Fruit fly (Drosophila melanogaster): Measurements from ENCODE around the gene Dred.

The Dred gene

DNA sequence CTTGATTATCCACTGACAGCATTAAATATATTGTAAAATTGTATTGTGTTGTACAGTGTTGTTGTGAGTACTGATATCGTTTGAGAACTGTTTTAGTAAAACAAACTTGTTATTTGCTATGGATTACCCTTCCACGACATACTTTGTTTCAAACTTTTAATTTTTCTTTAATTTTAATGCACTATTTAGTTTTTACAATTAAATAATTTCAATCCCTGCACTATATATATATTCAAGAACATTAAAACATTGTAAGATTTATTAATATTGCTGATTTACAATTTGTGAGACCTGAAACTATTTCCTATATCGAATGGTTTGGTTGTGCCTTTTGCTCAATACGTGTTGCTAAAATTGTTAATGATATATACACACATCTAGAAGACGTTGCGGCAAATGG, at the start of gene Dred, which contains the start of gene CG46434:
Gene Dred (minus strand): TSS at position 101 of the 400 bp plus-strand sequence.
Gene CG46434 (minus strand): TSS at position 101 of the 400 bp plus-strand sequence.
- no peak for TF ChIP-seq noc (tag; optimal IDR thresholded peaks at IDR 0.05)

DNA sequence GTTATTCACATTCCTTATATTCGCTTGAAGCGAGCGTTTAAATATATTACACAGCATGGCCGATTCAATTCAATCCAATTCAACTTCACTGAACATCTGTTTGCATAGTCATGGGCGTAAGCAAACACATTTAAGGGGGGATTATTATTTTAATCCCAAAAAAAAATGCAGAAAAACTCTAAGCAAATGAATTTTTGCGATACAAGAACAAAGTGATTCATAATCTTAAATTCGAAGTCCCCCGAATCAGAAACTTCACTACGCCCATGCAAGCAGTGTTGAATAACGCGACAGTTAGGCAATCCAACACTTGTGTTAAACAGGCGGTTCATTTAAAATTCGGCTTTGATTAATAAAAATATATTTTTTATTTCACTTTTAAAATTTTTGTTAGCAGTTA, 46.4 kb upstream of the Dred start, which contains the start of gene CG14100:
Gene CG14100 (minus strand): TSS at position 103 of the 400 bp plus-strand sequence.
- peak; percentile 100 for TF ChIP-seq noc (tag; optimal IDR thresholded peaks at IDR 0.05)

DNA sequence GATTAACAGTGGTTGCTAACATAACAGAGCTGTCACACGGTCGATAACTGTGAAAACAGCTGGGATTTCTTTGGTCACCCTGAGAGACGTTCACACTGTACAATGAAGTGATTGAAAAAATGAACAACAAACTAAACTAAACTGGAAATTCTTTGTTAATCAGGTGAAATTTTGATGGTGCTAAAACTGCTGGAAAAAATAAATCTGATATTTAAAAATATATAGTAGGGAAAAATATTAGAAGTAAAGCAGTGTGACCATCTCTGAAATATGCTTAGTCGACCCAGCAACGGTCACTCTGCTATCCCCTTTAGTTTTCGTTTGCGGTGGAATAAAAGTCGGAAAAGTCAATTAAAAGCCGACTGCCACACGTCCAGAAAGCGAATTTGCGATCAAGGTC, 42.0 kb upstream of the Dred start, which contains the start of the genes CG9231 and CG9330:
Gene CG9231 (minus strand): TSS at position 25 of the 400 bp plus-strand sequence.
Gene CG9330 (plus strand): TSS at position 275 of the 400 bp plus-strand sequence.
- no peak for TF ChIP-seq noc (tag; optimal IDR thresholded peaks at IDR 0.05)

DNA sequence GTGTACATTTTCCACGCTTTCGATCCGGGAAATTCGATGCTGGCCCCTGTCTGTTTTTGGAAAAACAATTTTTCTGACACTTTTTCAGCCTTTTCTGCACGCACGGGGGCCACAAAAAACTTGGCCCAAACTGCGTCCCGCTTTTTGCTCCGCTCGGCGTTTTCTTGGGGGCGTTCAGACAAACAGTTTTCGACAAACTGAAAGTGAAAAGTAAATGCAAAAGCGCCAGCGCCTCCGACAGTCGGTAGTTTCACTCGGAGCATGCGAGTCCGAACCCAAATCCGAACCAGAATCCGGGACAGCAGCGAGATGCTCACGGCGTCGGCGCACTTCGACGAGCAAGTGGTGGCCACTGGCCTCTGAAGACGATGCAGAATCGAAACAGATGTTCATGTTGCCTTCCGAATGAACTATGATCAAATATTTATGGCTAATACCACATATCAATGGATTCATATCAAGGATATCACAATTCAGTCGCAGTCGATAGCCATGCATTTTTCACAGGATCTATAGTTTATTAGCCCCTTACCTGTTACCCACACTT, 40.4 kb upstream of the Dred start, which contains the start of gene Shal:
Gene Shal (minus strand): TSS at position 200 of the 547 bp plus-strand sequence.
- TF ChIP-seq noc (tag; optimal IDR thresholded peaks at IDR 0.05) = no peak

DNA sequence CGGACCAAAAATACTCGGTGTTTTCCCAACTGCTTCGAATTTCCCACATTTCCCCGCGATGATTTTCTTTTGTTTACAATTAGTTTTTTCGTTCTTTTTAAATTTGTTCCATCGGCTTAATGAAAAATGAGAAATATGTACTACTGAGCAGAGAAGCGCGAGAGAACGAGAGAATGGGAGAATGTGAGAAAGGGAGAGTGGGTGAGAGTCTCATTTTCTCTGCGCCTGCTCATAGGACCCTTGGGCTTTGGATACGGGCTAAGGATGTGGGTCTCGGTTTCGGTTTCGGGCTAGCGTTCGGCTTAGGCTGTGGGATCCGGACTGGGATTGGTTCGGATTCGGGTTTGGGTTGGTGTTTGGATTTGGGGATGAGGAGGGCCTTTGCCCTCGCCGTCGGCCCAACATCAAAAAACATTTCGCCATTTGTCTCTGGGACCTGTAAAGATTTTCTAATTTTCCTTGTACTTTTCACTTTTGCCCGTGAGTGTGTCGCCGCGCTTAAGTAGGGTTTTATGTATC, 36.8 kb upstream of the Dred start:
- no peak for TF ChIP-seq noc (tag; optimal IDR thresholded peaks at IDR 0.05)

DNA sequence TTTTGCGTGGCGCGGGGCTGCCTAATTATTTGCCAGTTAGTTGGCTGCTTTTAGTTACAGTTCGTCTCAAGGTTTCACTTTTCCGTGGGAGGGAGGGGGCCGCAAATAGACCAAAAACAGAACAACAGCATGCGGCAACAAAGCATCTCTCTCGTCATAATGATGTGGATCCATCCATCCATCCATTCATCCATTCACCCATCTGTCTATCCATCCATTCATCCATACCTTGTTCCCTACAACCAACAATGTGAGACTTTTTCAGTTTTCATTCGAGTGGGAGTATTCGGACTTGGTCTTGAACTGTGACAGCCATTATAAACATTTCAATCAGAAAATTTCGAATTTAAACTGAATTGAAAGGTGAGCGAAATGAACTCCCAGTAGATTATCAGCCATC, 35.3 kb upstream of the Dred start:
- no peak for TF ChIP-seq noc (tag; optimal IDR thresholded peaks at IDR 0.05)

DNA sequence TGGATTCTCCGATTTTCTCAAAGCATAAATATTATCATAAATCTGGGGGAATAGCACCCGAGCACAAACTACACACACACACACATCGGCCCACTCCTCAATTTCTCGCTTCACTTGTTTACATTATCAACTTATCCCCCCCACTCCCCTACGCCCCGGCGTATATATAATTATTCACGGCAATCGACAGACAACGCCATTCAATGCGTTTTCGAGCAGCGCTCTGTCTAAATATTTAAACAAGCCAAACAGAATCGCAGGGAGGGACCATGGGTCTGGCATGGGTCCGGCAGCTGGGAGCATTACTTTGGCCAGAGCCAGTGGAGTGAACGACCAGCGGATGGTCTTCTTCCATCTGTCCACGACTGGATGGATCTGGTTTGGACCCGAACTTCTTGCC, 31.6 kb upstream of the Dred start:
- no peak for TF ChIP-seq noc (tag; optimal IDR thresholded peaks at IDR 0.05)

DNA sequence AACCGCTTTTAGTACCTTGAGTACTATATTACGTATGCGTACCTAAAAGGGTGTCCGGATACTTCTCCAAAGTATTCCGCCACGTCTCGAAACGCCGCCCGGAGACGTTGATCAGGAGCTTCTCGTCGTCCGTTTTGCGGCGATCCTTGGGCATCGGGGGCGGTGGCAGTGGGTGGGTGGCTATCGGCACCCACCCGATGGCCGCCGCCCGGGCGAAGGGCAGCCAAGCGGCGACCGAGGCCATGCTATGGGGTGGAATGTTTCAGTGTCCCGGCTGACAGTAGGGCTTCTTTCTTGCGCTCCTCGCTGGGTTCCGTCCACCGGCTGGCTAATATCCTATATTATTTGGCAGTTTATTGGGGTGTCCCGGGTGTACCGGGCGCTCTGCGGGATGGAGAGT, 30.4 kb upstream of the Dred start:
- TF ChIP-seq noc (tag; optimal IDR thresholded peaks at IDR 0.05) = no peak

DNA sequence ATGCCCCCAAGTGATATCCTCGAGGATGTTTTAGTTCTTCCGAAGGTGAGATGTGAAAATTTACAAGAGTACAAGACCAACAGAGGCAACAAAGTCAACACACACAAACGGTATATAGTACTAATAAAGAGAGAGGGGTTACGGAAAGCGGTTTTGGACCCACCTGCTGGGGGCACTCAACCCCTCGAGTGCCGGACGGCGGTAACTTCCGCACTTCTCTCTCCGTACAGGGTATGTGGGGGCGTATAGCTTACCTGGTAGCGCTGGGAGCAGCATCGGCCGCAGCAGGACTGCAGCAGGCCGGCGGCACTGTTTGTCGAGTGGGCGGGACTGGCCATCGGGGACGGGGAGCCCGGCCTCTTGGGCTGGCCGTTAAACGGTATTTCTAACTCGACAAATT, 25.4 kb upstream of the Dred start:
- TF ChIP-seq noc (tag; optimal IDR thresholded peaks at IDR 0.05) = no peak

DNA sequence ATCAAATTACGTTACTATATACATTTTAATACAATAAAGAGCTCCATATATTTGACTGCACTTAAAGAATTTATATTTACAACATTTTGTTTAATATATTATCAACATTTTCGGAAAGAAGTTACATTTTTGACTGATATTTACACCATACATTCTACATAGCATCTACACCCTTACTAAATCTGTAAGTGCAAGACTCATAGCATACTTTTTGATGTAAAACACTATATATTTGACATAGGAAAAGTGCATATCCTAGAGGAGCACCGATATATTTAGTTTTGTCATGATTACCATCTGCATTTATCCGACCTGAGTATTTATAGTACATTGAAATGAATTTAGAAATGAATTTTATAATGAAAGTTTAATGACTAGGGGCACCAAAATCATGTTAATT, 25.0 kb upstream of the Dred start:
- TF ChIP-seq noc (tag; optimal IDR thresholded peaks at IDR 0.05) = no peak

DNA sequence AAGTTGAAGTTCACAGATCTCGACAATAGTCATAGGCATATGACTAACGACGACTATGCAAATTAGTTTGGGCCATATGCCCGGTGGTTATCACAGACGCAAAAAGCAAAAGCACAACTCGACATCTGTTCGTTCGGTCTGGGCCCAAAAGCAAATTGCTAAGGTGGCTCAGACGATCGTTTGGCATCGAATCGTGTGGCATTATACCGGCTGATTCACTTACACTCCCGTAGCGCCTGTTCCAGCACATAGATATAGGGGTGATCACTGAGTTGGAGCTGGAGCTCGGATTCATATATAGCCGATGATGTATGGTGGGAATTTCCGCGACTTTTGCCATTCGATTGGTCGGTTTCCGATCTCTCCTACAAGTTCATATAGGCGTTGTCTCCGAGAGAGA, 22.1 kb upstream of the Dred start:
- no peak for TF ChIP-seq noc (tag; optimal IDR thresholded peaks at IDR 0.05)

DNA sequence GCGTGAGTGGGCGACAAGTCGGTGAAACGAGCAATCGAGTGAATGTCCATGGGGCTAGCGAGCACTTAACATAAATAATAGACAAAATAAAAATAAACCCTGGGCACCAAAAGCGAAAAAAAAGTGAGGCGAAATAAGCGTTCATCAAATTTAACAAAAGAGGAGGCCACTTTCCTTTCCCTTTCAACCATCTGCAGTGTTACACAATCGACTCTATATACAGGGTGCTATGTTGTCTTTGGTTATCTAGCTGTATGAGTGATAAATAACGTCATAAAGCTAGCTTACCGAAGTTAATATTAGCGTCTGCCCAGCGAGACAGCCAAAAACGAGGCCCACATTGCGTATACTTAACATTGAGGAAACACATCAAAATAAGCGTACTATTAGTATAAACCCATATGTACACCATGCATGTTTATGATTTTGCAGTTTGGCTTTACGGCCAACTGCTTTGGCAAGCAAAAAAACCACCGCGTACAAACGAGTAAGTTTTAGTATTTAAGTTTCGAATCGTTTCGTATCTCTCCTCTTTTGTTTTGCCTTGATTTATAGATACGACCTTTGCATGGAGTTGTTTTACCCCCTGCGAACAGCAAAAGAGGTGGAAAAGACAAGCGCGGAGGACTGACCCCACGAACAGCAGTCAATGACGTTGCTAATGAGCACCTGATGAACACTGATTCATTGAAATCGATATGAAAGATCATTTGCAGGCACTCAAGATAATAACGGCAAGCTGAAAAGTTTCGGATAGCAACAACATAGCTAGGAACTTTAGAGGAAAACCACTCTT, 21.1 kb upstream of the Dred start:
- no peak for TF ChIP-seq noc (tag; optimal IDR thresholded peaks at IDR 0.05)

DNA sequence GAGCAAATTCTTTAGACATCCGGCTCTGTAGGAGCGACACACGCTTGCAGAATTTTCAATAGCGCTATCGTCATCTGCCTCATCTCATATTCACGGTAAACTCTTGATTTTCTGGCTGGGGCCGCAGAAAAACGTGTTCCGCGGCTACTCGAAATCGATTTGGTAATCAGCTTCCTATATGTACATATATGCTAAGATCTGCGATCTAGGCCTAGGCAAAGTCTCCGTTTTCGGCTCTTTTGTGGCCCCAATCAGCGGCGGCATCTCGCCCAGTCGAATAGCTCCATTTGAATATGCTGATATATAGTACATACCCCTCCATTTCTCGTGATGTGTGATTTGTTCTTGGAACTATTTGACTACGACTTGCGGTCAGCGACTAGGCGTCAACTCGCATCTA, 19.0 kb upstream of the Dred start:
- TF ChIP-seq noc (tag; optimal IDR thresholded peaks at IDR 0.05) = no peak

DNA sequence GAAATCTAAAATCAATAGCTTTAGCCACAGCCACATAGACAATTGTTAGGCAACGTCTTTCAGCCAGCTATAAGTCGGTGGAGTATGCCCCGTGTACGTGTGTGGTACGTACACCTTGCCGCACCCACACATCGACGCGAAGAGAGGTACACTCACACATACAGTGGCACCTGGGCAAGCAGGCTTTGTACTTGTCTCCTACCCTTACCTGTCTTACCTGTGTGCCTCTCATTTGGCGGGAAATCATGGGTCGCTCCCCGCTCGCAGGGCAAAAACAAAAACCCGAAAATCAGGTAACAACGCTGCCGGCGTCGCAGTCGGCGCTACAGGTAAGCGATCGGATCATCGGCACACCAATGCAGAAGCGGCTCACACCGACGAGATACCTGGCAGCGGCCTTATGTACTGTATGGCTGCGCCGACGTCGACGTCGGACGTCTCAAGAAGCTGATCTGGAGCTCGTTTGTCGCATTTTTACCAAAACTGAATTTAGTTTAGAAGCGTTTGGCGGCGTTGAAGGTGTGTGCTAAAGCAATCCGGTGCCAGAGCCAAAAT, 18.2 kb upstream of the Dred start:
- TF ChIP-seq noc (tag; optimal IDR thresholded peaks at IDR 0.05) = no peak

DNA sequence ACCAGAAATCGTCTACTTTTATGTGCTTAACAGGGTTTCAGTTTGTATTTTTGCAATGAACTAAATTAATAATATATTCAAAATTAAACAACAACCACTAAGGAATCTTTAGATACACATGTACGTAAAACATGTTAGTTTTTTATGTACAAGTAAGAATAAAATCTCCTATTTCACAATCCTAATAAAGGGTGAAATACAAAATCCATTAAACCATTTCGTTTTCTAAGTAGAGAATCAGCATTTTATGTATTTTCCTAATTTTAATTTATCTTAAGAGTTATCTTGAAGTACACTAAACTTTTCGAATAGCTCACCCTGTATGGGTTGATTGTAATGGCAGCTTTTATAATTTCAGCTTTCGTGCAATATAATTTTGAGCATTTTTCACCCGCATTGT, 17.7 kb upstream of the Dred start:
- peak; percentile 96 for TF ChIP-seq noc (tag; optimal IDR thresholded peaks at IDR 0.05)

DNA sequence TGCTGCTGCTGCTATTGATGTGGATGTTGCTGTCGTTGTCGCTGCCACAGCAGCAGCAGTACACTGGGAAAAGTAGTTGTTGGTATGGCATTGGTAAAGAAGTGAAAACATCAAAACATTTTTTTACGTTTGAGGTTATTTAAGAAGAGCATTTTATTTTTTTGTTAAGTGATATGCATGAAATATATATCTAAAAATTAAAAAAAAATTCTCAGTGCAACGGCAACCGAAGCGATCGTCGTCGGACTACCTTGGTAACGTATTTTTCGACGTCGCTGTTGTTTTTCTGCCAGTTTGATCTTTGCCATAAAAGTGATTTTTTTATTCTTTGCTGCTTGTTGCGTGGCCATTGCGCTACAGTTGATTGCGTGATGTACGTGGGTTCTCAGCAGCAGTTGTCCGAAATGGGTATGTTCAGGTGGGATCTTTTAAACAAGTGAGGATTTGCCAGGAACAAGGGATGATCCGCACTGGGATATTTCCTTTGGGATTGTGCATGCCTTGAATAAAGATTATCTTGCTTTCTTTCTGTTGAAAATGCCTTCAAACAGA, 16.8 kb upstream of the Dred start:
- TF ChIP-seq noc (tag; optimal IDR thresholded peaks at IDR 0.05) = peak; percentile 95

Measured in whole organism, larva.